Fruit fly (Drosophila melanogaster): ENCODE data around the gene Ir62a.

The Ir62a gene

dm6 chr3L:1578391-1578948 is 47.4 kb upstream of the Ir62a start (continued):
- TF ChIP-seq CG6683 (GFP tag; optimal IDR thresholded peaks at IDR 0.05) (no peak), Xbp1 (GFP tag; optimal IDR thresholded peaks at IDR 0.05) (peak; percentile 1), CG9797 (GFP tag; optimal IDR thresholded peaks at IDR 0.05) (no peak), Ada2b (GFP tag; IDR thresholded peaks at IDR 0.05) (peak; percentile 33; the same call in 1 of the 2 replicates), Hmx (GFP tag; optimal IDR thresholded peaks at IDR 0.05) (no peak), Pdp1 (GFP tag; optimal IDR thresholded peaks at IDR 0.05) (peak; percentile 9 to 12), CG13775 (GFP tag; optimal IDR thresholded peaks at IDR 0.05) (peak; percentile 8), CG16779 (GFP tag; IDR thresholded peaks at IDR 0.05) (no peak), Optix (GFP tag; IDR thresholded peaks at IDR 0.05) (no peak), Meics (GFP tag; optimal IDR thresholded peaks at IDR 0.05) (peak; percentile 49), gsb-n (tag; optimal IDR thresholded peaks at IDR 0.05) (no peak), CG10431 (GFP tag; optimal IDR thresholded peaks at IDR 0.05) (no peak), trem (tag; optimal IDR thresholded peaks at IDR 0.05) (no peak), nom (GFP tag; optimal IDR thresholded peaks at IDR 0.05) (no peak), Dip3 (GFP tag; optimal IDR thresholded peaks at IDR 0.05) (no peak), usp (GFP tag; optimal IDR thresholded peaks at IDR 0.05) (no peak), cas (GFP tag; IDR thresholded peaks at IDR 0.05) (no peak), CG10959 (GFP tag; IDR thresholded peaks at IDR 0.05) (no peak), Blimp-1 (GFP tag; optimal IDR thresholded peaks at IDR 0.05) (peak; percentile 44), fu2 (GFP tag; optimal IDR thresholded peaks at IDR 0.05) (no peak), CG1792 (GFP tag; optimal IDR thresholded peaks at IDR 0.05) (no peak), NFAT (GFP tag; IDR thresholded peaks at IDR 0.05) (peak; percentile 39; the same call in 1 of the 2 replicates), Doc2 (GFP tag; IDR thresholded peaks at IDR 0.05) (no peak), maf-S (GFP tag; optimal IDR thresholded peaks at IDR 0.05) (no peak), gsb (GFP tag; IDR thresholded peaks at IDR 0.05) (no peak), Opbp (GFP tag; IDR thresholded peaks at IDR 0.05; ENCODE audit: partially characterized antibody) (no peak), Mad (GFP tag; optimal IDR thresholded peaks at IDR 0.05) (no peak), CG17568 (GFP tag; optimal IDR thresholded peaks at IDR 0.05) (peak; percentile 28), CG13123 (GFP tag; optimal IDR thresholded peaks at IDR 0.05) (no peak), lmd (GFP tag; IDR thresholded peaks at IDR 0.05) (peak; percentile 50), CG9932 (GFP tag; IDR thresholded peaks at IDR 0.05) (no peak), Chrac-16 (GFP tag; optimal IDR thresholded peaks at IDR 0.05) (peak; percentile 34), en (GFP tag; optimal IDR thresholded peaks at IDR 0.05) (no peak), CG4282 (GFP tag; optimal IDR thresholded peaks at IDR 0.05) (no peak), CG15269 (tag; optimal IDR thresholded peaks at IDR 0.05) (peak; percentile 50), CG15073 (GFP tag; optimal IDR thresholded peaks at IDR 0.05) (no peak), Six4 (GFP tag; optimal IDR thresholded peaks at IDR 0.05) (peak; percentile 46), CG4404 (GFP tag; IDR thresholded peaks at IDR 0.05) (no peak), otp (GFP tag; IDR thresholded peaks at IDR 0.05) (no peak), CG7928 (GFP tag; optimal IDR thresholded peaks at IDR 0.05) (no peak), Fer2 (tag; optimal IDR thresholded peaks at IDR 0.05) (no peak), CG10366 (GFP tag; IDR thresholded peaks at IDR 0.05) (no peak), CG12299 (tag; optimal IDR thresholded peaks at IDR 0.05) (no peak), ato (GFP tag; IDR thresholded peaks at IDR 0.05; ENCODE audit: partially characterized antibody) (no peak), Mes4 (GFP tag; optimal IDR thresholded peaks at IDR 0.05) (no peak), Dek (tag; optimal IDR thresholded peaks at IDR 0.05) (no peak), CG3847 (GFP tag; IDR thresholded peaks at IDR 0.05) (no peak; the same call in 1 of the 2 replicates), CG43689 (GFP tag; IDR thresholded peaks at IDR 0.05) (no peak), ap (GFP tag; IDR thresholded peaks at IDR 0.05) (0 out of 2 replicates have a peak, but pooled peaks have one; percentile 24), ranshi (GFP tag; IDR thresholded peaks at IDR 0.05) (peak; percentile 46), CG17802 (tag; optimal IDR thresholded peaks at IDR 0.05) (no peak)
